Worm (Caenorhabditis elegans) whole organism, L2 larva: ENCODE measurements around the gene cyp-33D3.

Source experiments
- ZK546.5 ChIP-seq: sonication (generic microtip); optimal IDR thresholded peaks from 2 replicates; lab custom pipeline; 2017; ENCODE audit warnings: missing biosample characterization, missing genetic modification characterization
- alr-1 ChIP-seq: fragments of 150-350 bp; optimal IDR thresholded peaks from 2 replicates; lab custom pipeline; 2014; ENCODE audit warnings: missing biosample characterization, missing genetic modification characterization
- ceh-16 ChIP-seq: fragments of 150-350 bp; optimal IDR thresholded peaks from 2 replicates; lab custom pipeline; 2014; ENCODE audit warnings: missing biosample characterization, missing genetic modification characterization
- egl-27 ChIP-seq: sonication (generic microtip); optimal IDR thresholded peaks from 3 replicates; lab custom pipeline; 2017; ENCODE audit warnings: missing biosample characterization, missing genetic modification reagents, missing genetic modification characterization
- elt-3 ChIP-seq: sonication (generic microtip); optimal IDR thresholded peaks from 2 replicates; lab custom pipeline; 2017; ENCODE audit warnings: missing biosample characterization, missing genetic modification characterization
- lin-39 ChIP-seq: fragments of 150-350 bp; optimal IDR thresholded peaks from 2 replicates; lab custom pipeline; 2014; ENCODE audit warnings: missing biosample characterization, missing genetic modification reagents, missing genetic modification characterization
- nhr-11 ChIP-seq: fragments of 150-350 bp; optimal IDR thresholded peaks from 2 replicates; lab custom pipeline; 2014; ENCODE audit warnings: missing biosample characterization, missing genetic modification characterization
- sem-4 ChIP-seq: fragments of 150-350 bp; optimal IDR thresholded peaks from 2 replicates; lab custom pipeline; 2014; ENCODE audit warnings: missing biosample characterization, missing genetic modification reagents, missing genetic modification characterization
- sma-9 ChIP-seq, 2 experiments: fragments of 150-350 bp in 1 of 2; sonication (generic microtip) in 1 of 2; optimal IDR thresholded peaks; 2 replicates each; lab custom pipeline; 2014 to 2016; ENCODE audit warnings: missing genetic modification characterization in 2 of 2, mild to moderate bottlenecking in 1 of 2, missing biosample characterization in 1 of 2, missing compliant biosample characterization in 1 of 2, missing genetic modification reagents in 1 of 2, moderate library complexity in 1 of 2
- snpc-4 ChIP-seq: fragments of 150-350 bp; optimal IDR thresholded peaks from 2 replicates; lab custom pipeline; 2014; ENCODE audit warnings: missing biosample characterization, missing genetic modification characterization
- unc-62 ChIP-seq: fragments of 150-350 bp; optimal IDR thresholded peaks from 2 replicates; lab custom pipeline; 2014; ENCODE audit warnings: missing biosample characterization, missing genetic modification reagents, missing genetic modification characterization
- zag-1 ChIP-seq: fragments of 150-350 bp; optimal IDR thresholded peaks from 2 replicates; lab custom pipeline; 2014; ENCODE audit warnings: missing biosample characterization, missing genetic modification characterization
- ztf-11 ChIP-seq: sonication (generic microtip); optimal IDR thresholded peaks from 2 replicates; lab custom pipeline; 2017; ENCODE audit warnings: missing biosample characterization, missing genetic modification characterization

DNA sequence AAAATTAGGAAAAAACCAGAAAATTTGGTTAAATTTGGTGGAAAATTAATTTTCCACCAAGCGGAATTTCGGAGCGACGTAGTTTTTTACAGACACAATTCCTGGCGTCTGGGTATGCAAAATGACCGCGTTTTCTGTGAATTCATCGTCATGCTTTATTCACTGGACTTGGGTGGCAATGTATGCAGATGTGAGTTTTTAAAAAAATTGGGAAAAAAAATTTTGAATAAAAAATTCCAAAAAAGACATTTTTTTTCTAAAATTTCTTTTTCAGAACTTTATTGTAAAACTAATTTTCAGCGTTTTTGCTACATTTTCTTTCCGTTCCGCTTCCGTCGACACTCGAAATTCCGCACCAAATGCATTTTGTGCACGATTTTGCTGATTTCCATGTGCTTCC is 25.7 kb downstream of the cyp-33D3 start, which contains the start of gene C54E10.7:
- TF ChIP-seq sem-4: no peak
- no peak for TF ChIP-seq snpc-4 (tag; lab: Kevin White, UChicago)
- TF ChIP-seq nhr-11 (tag; lab: Kevin White, UChicago): no peak
- TF ChIP-seq unc-62 (GFP tag; lab: Kevin White, UChicago): no peak
- no peak for TF ChIP-seq elt-3
- no peak for TF ChIP-seq ztf-11 (tag; lab: Kevin White, UChicago)
- no peak for TF ChIP-seq lin-39 (tag; lab: Kevin White, UChicago)
- no peak for TF ChIP-seq egl-27 (tag; lab: Kevin White, UChicago)
- TF ChIP-seq zag-1 (tag; lab: Kevin White, UChicago): no peak
- no peak for TF ChIP-seq sma-9 (GFP tag; optimal IDR thresholded peaks at IDR 0.05; lab: Kevin White, UChicago)
- TF ChIP-seq sma-9 (tag; optimal IDR thresholded peaks at IDR 0.05; lab: Kevin White, UChicago): no peak
- TF ChIP-seq ZK546.5 (tag; lab: Kevin White, UChicago): no peak
- no peak for TF ChIP-seq alr-1 (tag; lab: Kevin White, UChicago)
- no peak for TF ChIP-seq ceh-16
